Fruit fly (Drosophila melanogaster): ENCODE measurements around the gene Top2.
A peak's percentile ranks its signal among the peaks of the same experiment; 100 is the strongest.

Gene Top2

DNA sequence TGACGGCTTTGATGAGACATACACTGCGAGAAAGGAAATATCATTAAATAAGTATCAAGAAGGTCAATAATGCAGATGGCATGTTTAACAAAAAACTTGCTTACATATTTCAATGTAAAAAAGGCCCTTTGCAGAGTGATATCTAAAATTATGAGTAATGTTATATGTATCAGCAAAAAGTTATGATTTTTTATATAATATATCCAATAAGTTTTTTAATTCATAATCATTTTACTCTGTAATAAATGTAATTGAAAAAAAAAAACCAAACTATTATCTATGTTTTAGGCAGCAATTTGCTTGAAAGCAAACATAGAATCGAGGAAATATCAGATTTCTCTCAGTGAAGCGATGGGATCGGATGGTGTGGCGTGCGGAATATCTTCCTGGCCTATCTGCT, 16.5 kb upstream of the Top2 start:
- TF ChIP-seq Vsx1 (GFP tag; optimal IDR thresholded peaks at IDR 0.05) = no peak
- TF ChIP-seq CG12744 (GFP tag; optimal IDR thresholded peaks at IDR 0.05) = no peak
- TF ChIP-seq jing (GFP tag; optimal IDR thresholded peaks at IDR 0.05) = no peak
- TF ChIP-seq gce (GFP tag; IDR thresholded peaks at IDR 0.05) = no peak
- TF ChIP-seq CG13296 (GFP tag; optimal IDR thresholded peaks at IDR 0.05) = no peak
- no peak for TF ChIP-seq disco-r (GFP tag; optimal IDR thresholded peaks at IDR 0.05)
- no peak for TF ChIP-seq sens (GFP tag)
- no peak for TF ChIP-seq CrebB (tag; optimal IDR thresholded peaks at IDR 0.05)
- peak; percentile 28 for TF ChIP-seq CG7839 (tag; optimal IDR thresholded peaks at IDR 0.05)
- no peak for TF ChIP-seq CG2116 (GFP tag; optimal IDR thresholded peaks at IDR 0.05)
- TF ChIP-seq Ravus (GFP tag; IDR thresholded peaks at IDR 0.05) = no peak
- TF ChIP-seq CG18011 (GFP tag; optimal IDR thresholded peaks at IDR 0.05) = no peak
- no peak for TF ChIP-seq zfh2 (GFP tag; optimal IDR thresholded peaks at IDR 0.05)
- TF ChIP-seq CG17186 (GFP tag; optimal IDR thresholded peaks at IDR 0.05) = no peak
- no peak for TF ChIP-seq en (GFP tag; optimal IDR thresholded peaks at IDR 0.05)
- TF ChIP-seq Hr51 (GFP tag; optimal IDR thresholded peaks at IDR 0.05) = no peak
- TF ChIP-seq ro (GFP tag; IDR thresholded peaks at IDR 0.05) = no peak
- no peak for TF ChIP-seq CG12219 (GFP tag; optimal IDR thresholded peaks at IDR 0.05)
- TF ChIP-seq CG4820 (GFP tag; optimal IDR thresholded peaks at IDR 0.05) = no peak
- no peak for TF ChIP-seq CG12071 (GFP tag; optimal IDR thresholded peaks at IDR 0.05)
- TF ChIP-seq CG15696 (tag; optimal IDR thresholded peaks at IDR 0.05) = no peak
- peak; percentile 41 for TF ChIP-seq gem (tag; optimal IDR thresholded peaks at IDR 0.05)
- no peak for TF ChIP-seq maf-S (GFP tag; optimal IDR thresholded peaks at IDR 0.05)
- no peak for TF ChIP-seq CG4360 (GFP tag; IDR thresholded peaks at IDR 0.05)
- no peak for TF ChIP-seq tap (tag; optimal IDR thresholded peaks at IDR 0.05)
- no peak for TF ChIP-seq peb (GFP tag; IDR thresholded peaks at IDR 0.05)
- TF ChIP-seq btn (GFP tag; optimal IDR thresholded peaks at IDR 0.05) = no peak
- TF ChIP-seq CG16863 (GFP tag; optimal IDR thresholded peaks at IDR 0.05) = no peak
- no peak for TF ChIP-seq CG7928 (GFP tag; optimal IDR thresholded peaks at IDR 0.05)
- TF ChIP-seq tx (GFP tag; optimal IDR thresholded peaks at IDR 0.05) = no peak
- TF ChIP-seq sd (tag; optimal IDR thresholded peaks at IDR 0.05) = no peak
- no peak for TF ChIP-seq D (optimal IDR thresholded peaks at IDR 0.05)
- TF ChIP-seq D (GFP tag; optimal IDR thresholded peaks at IDR 0.05) = peak; percentile 24
- peak; percentile 54 for TF ChIP-seq CG10979 (tag; optimal IDR thresholded peaks at IDR 0.05)
- no peak for TF ChIP-seq CG10209 (GFP tag; optimal IDR thresholded peaks at IDR 0.05)
- no peak for TF ChIP-seq BEAF-32 (GFP tag; optimal IDR thresholded peaks at IDR 0.05)
- TF ChIP-seq bsh (GFP tag; optimal IDR thresholded peaks at IDR 0.05) = peak in 1 of 2 experiments; percentile 22
- no peak for TF ChIP-seq sima (GFP tag; optimal IDR thresholded peaks at IDR 0.05)
- TF ChIP-seq fd102C (GFP tag; optimal IDR thresholded peaks at IDR 0.05) = no peak
- TF ChIP-seq CG1603 (tag; optimal IDR thresholded peaks at IDR 0.05) = no peak
- no peak for TF ChIP-seq org-1 (GFP tag; optimal IDR thresholded peaks at IDR 0.05)
- no peak for TF ChIP-seq Sox102F (GFP tag; optimal IDR thresholded peaks at IDR 0.05)
- TF ChIP-seq klu (GFP tag; IDR thresholded peaks at IDR 0.05) = no peak
- no peak for TF ChIP-seq wdn (GFP tag; IDR thresholded peaks at IDR 0.05)
- peak; percentile 30 for TF ChIP-seq nmo (GFP tag; optimal IDR thresholded peaks at IDR 0.05)
- TF ChIP-seq CG11085 (GFP tag; IDR thresholded peaks at IDR 0.05) = no peak
- no peak for TF ChIP-seq Rfx (GFP tag; IDR thresholded peaks at IDR 0.05)
- peak; percentile 34 for TF ChIP-seq phol (tag; optimal IDR thresholded peaks at IDR 0.05)
- TF ChIP-seq al (GFP tag; IDR thresholded peaks at IDR 0.05) = no peak
- TF ChIP-seq her (GFP tag; optimal IDR thresholded peaks at IDR 0.05) = no peak
- TF ChIP-seq wor (GFP tag; IDR thresholded peaks at IDR 0.05) = no peak
- no peak for TF ChIP-seq CG42726 (GFP tag; IDR thresholded peaks at IDR 0.05; ENCODE audit: partially characterized antibody)

All from whole organism, embryonic.